Worm (Caenorhabditis elegans) whole organism, late embryonic: ENCODE data around the gene sdc-3.
A peak's percentile ranks its signal among the peaks of the same experiment; 100 is the strongest.

Experiments
- C38D4.7 ChIP-seq: fragments of 200-800 bp; sonication (Bioruptor generic); optimal IDR thresholded peaks from 2 replicates; lab custom pipeline; 2018; ENCODE audit warnings: mild to moderate bottlenecking, missing genetic modification characterization, moderate library complexity, missing compliant biosample characterization
- F13H6.1 ChIP-seq: sonication (generic microtip); optimal IDR thresholded peaks from 2 replicates; lab custom pipeline; 2016; ENCODE audit warnings: missing genetic modification characterization, missing compliant biosample characterization
- K02D7.2 ChIP-seq: sonication (generic microtip); optimal IDR thresholded peaks from 2 replicates; lab custom pipeline; 2017; ENCODE audit warnings: mild to moderate bottlenecking, missing genetic modification characterization, missing compliant biosample characterization
- K09A11.1 ChIP-seq: sonication (generic microtip); optimal IDR thresholded peaks from 2 replicates; lab custom pipeline; 2017; ENCODE audit warnings: antibody characterized with exemption, mild to moderate bottlenecking, missing genetic modification characterization, missing compliant biosample characterization; ENCODE audit not compliant: insufficient read depth
- T23F11.4 ChIP-seq: fragments of 200-800 bp; sonication (Bioruptor generic); optimal IDR thresholded peaks from 2 replicates; lab custom pipeline; 2018; ENCODE audit warnings: mild to moderate bottlenecking, missing genetic modification characterization, missing compliant biosample characterization
- ceh-2 ChIP-seq: sonication (generic microtip); optimal IDR thresholded peaks from 2 replicates; lab custom pipeline; 2016; ENCODE audit warnings: missing genotype, missing genetic modification characterization, missing compliant biosample characterization
- ceh-22 ChIP-seq: sonication (generic microtip); optimal IDR thresholded peaks from 2 replicates; lab custom pipeline; 2017; ENCODE audit warnings: missing biosample characterization, missing genetic modification characterization
- ceh-6 ChIP-seq: fragments of 200-800 bp; sonication (Bioruptor generic); optimal IDR thresholded peaks from 2 replicates; lab custom pipeline; 2018; ENCODE audit warnings: mild to moderate bottlenecking, missing genetic modification characterization, missing compliant biosample characterization
- ceh-9 ChIP-seq: sonication (generic microtip); optimal IDR thresholded peaks from 2 replicates; lab custom pipeline; 2016; ENCODE audit warnings: mild to moderate bottlenecking, missing genetic modification characterization, inconsistent platforms, missing compliant biosample characterization
- che-1 ChIP-seq: sonication (generic microtip); optimal IDR thresholded peaks from 2 replicates; lab custom pipeline; 2016; ENCODE audit warnings: mild to moderate bottlenecking, missing genetic modification characterization, missing compliant biosample characterization
- dmd-4 ChIP-seq: sonication (generic microtip); optimal IDR thresholded peaks from 2 replicates; lab custom pipeline; 2016; ENCODE audit warnings: borderline replicate concordance, missing genetic modification characterization, missing compliant biosample characterization
- dve-1 ChIP-seq: sonication (generic microtip); optimal IDR thresholded peaks from 2 replicates; lab custom pipeline; 2017; ENCODE audit warnings: antibody characterized with exemption, mild to moderate bottlenecking, missing genetic modification characterization, missing compliant biosample characterization
- fkh-6 ChIP-seq: sonication (generic microtip); optimal IDR thresholded peaks from 2 replicates; lab custom pipeline; 2016; ENCODE audit warnings: missing genetic modification characterization, missing compliant biosample characterization
- gmeb-2 ChIP-seq: sonication (generic microtip); optimal IDR thresholded peaks from 2 replicates; lab custom pipeline; 2016; ENCODE audit warnings: missing genetic modification characterization, inconsistent platforms, missing compliant biosample characterization
- hlh-30 ChIP-seq: sonication (generic microtip); optimal IDR thresholded peaks from 2 replicates; lab custom pipeline; 2017; ENCODE audit warnings: antibody characterized with exemption, missing genetic modification characterization, missing compliant biosample characterization; ENCODE audit not compliant: insufficient read depth
- hlh-6 ChIP-seq: sonication (generic microtip); optimal IDR thresholded peaks from 2 replicates; lab custom pipeline; 2016; ENCODE audit warnings: missing genotype, missing genetic modification characterization, missing compliant biosample characterization
- lim-6 ChIP-seq: sonication (generic microtip); optimal IDR thresholded peaks from 2 replicates; lab custom pipeline; 2016; ENCODE audit warnings: missing genetic modification characterization, missing compliant biosample characterization
- madf-2 ChIP-seq: sonication (generic microtip); optimal IDR thresholded peaks from 2 replicates; lab custom pipeline; 2017; ENCODE audit warnings: missing genetic modification characterization, missing compliant biosample characterization
- mec-3 ChIP-seq: sonication (generic microtip); optimal IDR thresholded peaks from 2 replicates; lab custom pipeline; 2016; ENCODE audit warnings: borderline replicate concordance, missing genetic modification characterization, missing compliant biosample characterization
- pag-3 ChIP-seq: sonication (generic microtip); optimal IDR thresholded peaks from 2 replicates; lab custom pipeline; 2016; ENCODE audit warnings: missing compliant biosample characterization, missing genetic modification characterization, borderline replicate concordance
- pat-9 ChIP-seq: fragments of 200-800 bp; sonication (Bioruptor generic); optimal IDR thresholded peaks from 2 replicates; lab custom pipeline; 2018; ENCODE audit warnings: mild to moderate bottlenecking, missing genetic modification characterization, moderate library complexity, missing compliant biosample characterization
- pax-1 ChIP-seq: fragments of 150-350 bp; optimal IDR thresholded peaks from 2 replicates; lab custom pipeline; 2014; ENCODE audit warnings: missing biosample characterization, missing genetic modification characterization
- pqm-1 ChIP-seq: sonication (generic microtip); optimal IDR thresholded peaks from 2 replicates; lab custom pipeline; 2016; ENCODE audit warnings: missing genetic modification characterization, missing compliant biosample characterization
- rnt-1 ChIP-seq: sonication (generic microtip); optimal IDR thresholded peaks from 2 replicates; lab custom pipeline; 2016; ENCODE audit warnings: missing genetic modification characterization, missing compliant biosample characterization
- sdc-2 ChIP-seq: sonication (generic microtip); optimal IDR thresholded peaks from 2 replicates; lab custom pipeline; 2016; ENCODE audit warnings: missing genotype, missing genetic modification characterization, missing compliant biosample characterization
- sox-2 ChIP-seq: fragments of 200-800 bp; sonication (Bioruptor generic); IDR thresholded peaks from 2 replicates; pipeline ENCODE4 v1.3.6; 2022; ENCODE audit warnings: missing genetic modification reagents, missing genetic modification characterization, missing compliant biosample characterization
- sox-4 ChIP-seq: sonication (generic microtip); optimal IDR thresholded peaks from 2 replicates; lab custom pipeline; 2017; ENCODE audit warnings: mild to moderate bottlenecking, missing genetic modification characterization, inconsistent platforms, missing compliant biosample characterization
- syd-9 ChIP-seq: sonication (generic microtip); optimal IDR thresholded peaks from 2 replicates; lab custom pipeline; 2016; ENCODE audit warnings: mild to moderate bottlenecking, missing genetic modification characterization, moderate library complexity, missing compliant biosample characterization
- tbx-2 ChIP-seq: sonication (generic microtip); optimal IDR thresholded peaks from 2 replicates; lab custom pipeline; 2016; ENCODE audit warnings: missing genetic modification characterization, missing compliant biosample characterization
- tbx-7 ChIP-seq: sonication (generic microtip); optimal IDR thresholded peaks from 2 replicates; lab custom pipeline; 2016; ENCODE audit warnings: missing genotype, missing genetic modification characterization, missing compliant biosample characterization
- unc-3 ChIP-seq, 2 experiments: fragments of 200-800 bp in 1 of 2; sonication (Bioruptor generic) in 1 of 2; sonication (generic microtip) in 1 of 2; conservative IDR thresholded peaks in 1 of 2; optimal IDR thresholded peaks in 1 of 2; 2 replicates each; pipeline versions ENCODE4 v1.3.6 to Lab custom; 2016 to 2022; ENCODE audit warnings: missing compliant biosample characterization in 2 of 2, missing genetic modification characterization in 2 of 2, missing genetic modification reagents in 1 of 2
- unc-42 ChIP-seq: sonication (generic microtip); optimal IDR thresholded peaks from 2 replicates; lab custom pipeline; 2016; ENCODE audit warnings: missing genotype, missing genetic modification characterization, missing compliant biosample characterization
- unc-55 ChIP-seq: sonication (generic microtip); optimal IDR thresholded peaks from 2 replicates; lab custom pipeline; 2017; ENCODE audit warnings: missing biosample characterization, missing genetic modification reagents, missing genetic modification characterization
- ztf-16 ChIP-seq: sonication (generic microtip); optimal IDR thresholded peaks from 2 replicates; lab custom pipeline; 2017; ENCODE audit warnings: missing genetic modification characterization, missing compliant biosample characterization

Gene sdc-3

ce11 chrV:15048107-15048506, at the start of gene sdc-3:
Gene sdc-3, minus strand, starts transcription at chrV:15048207.
- no peak for TF ChIP-seq ceh-22 (tag; lab: Kevin White, UChicago)
- TF ChIP-seq dmd-4 (tag; lab: Kevin White, UChicago), result no peak
- no peak for TF ChIP-seq pat-9 (tag; lab: Kevin White, UChicago)
- TF ChIP-seq unc-55, result peak; percentile 17
- TF ChIP-seq mec-3 (tag; lab: Kevin White, UChicago), result no peak
- TF ChIP-seq rnt-1 (tag; lab: Kevin White, UChicago), result no peak

ce11 chrV:15094749-15095148, 46.7 kb upstream of the sdc-3 start, which contains the start of gene srx-78:
Gene srx-78, plus strand, starts transcription at chrV:15095049.
- TF ChIP-seq tbx-2 (tag; lab: Kevin White, UChicago), result no peak
- TF ChIP-seq unc-42 (tag; lab: Kevin White, UChicago), result no peak
- TF ChIP-seq ceh-2 (tag; lab: Kevin White, UChicago), result no peak
- no peak for TF ChIP-seq madf-2
- TF ChIP-seq K09A11.1 (tag; lab: Kevin White, UChicago), result no peak
- TF ChIP-seq C38D4.7 (GFP tag; lab: Kevin White, UChicago), result no peak
- no peak for TF ChIP-seq sox-2 (GFP tag; lab: Robert Waterston, UW)
- TF ChIP-seq ceh-9 (tag; lab: Kevin White, UChicago), result no peak
- TF ChIP-seq ceh-6 (GFP tag; lab: Kevin White, UChicago), result no peak
- TF ChIP-seq K02D7.2 (tag; lab: Kevin White, UChicago), result no peak
- TF ChIP-seq ztf-16, result no peak
- TF ChIP-seq, all 69 proteins: peak for 0

ce11 chrV:15092666-15093065, 44.7 kb upstream of the sdc-3 start, which contains the start of gene txt-12:
Gene txt-12, plus strand, starts transcription at chrV:15092966.
- no peak for TF ChIP-seq mec-3 (tag; lab: Kevin White, UChicago)

- TF ChIP-seq K09A11.1 (tag; lab: Kevin White, UChicago) (no peak), ceh-9 (tag; lab: Kevin White, UChicago) (no peak), fkh-6 (tag; lab: Kevin White, UChicago) (no peak), hlh-6 (tag; lab: Kevin White, UChicago) (no peak), ceh-6 (GFP tag; lab: Kevin White, UChicago) (no peak), dmd-4 (tag; lab: Kevin White, UChicago) (no peak)
- TF ChIP-seq, all 69 proteins: peak for 0
Measured at ce11 chrV:15090457-15090856, 42.5 kb upstream of the sdc-3 start, which contains the start of gene C01G10.17. Gene C01G10.17, plus strand, starts transcription at chrV:15090757.

ce11 chrV:15089438-15089837, 41.4 kb upstream of the sdc-3 start, which contains the start of the genes C01G10.5 and C01G10.4:
Gene C01G10.5, minus strand, starts transcription at chrV:15089538.
Gene C01G10.4, plus strand, starts transcription at chrV:15089740.
- TF ChIP-seq ceh-2 (tag; lab: Kevin White, UChicago), result no peak
- no peak for TF ChIP-seq sdc-2
- no peak for TF ChIP-seq dve-1 (tag; lab: Kevin White, UChicago)
- no peak for TF ChIP-seq syd-9
- TF ChIP-seq F13H6.1 (tag; lab: Kevin White, UChicago), result no peak
- TF ChIP-seq hlh-30 (tag; lab: Kevin White, UChicago), result no peak
- no peak for TF ChIP-seq che-1 (tag; lab: Kevin White, UChicago)
- no peak for TF ChIP-seq tbx-7 (tag; lab: Kevin White, UChicago)
- TF ChIP-seq K09A11.1 (tag; lab: Kevin White, UChicago), result no peak
- no peak for TF ChIP-seq unc-3 (GFP tag; conservative IDR thresholded peaks at IDR 0.05; lab: Robert Waterston, UW)
- TF ChIP-seq unc-3 (tag; optimal IDR thresholded peaks at IDR 0.05; lab: Kevin White, UChicago), result no peak
- no peak for TF ChIP-seq pqm-1 (tag; lab: Kevin White, UChicago)
- TF ChIP-seq pat-9 (tag; lab: Kevin White, UChicago), result no peak
- TF ChIP-seq lim-6, result no peak
- no peak for TF ChIP-seq pag-3 (tag; lab: Kevin White, UChicago)
- TF ChIP-seq pax-1, result no peak
- no peak for TF ChIP-seq sox-4 (tag; lab: Kevin White, UChicago)
- no peak for TF ChIP-seq gmeb-2
- TF ChIP-seq tbx-2 (tag; lab: Kevin White, UChicago), result no peak
- TF ChIP-seq T23F11.4, result no peak
